Worm (Caenorhabditis elegans) whole organism, L1 larva: ENCODE results near the gene dmsr-13.

Experiments used
- C04F5.9 ChIP-seq: sonication (generic microtip); optimal IDR thresholded peaks from 2 replicates; lab custom pipeline; 2016; ENCODE audit warnings: missing genetic modification characterization, missing compliant biosample characterization
- F16B12.6 ChIP-seq: fragments of 150-350 bp; optimal IDR thresholded peaks from 2 replicates; lab custom pipeline; 2014; ENCODE audit warnings: missing biosample characterization, missing genetic modification characterization
- ama-1 ChIP-seq: fragments of 150-350 bp; optimal IDR thresholded peaks from 2 replicates; lab custom pipeline; 2014
- ceh-63 ChIP-seq: fragments of 200-800 bp; sonication (Bioruptor generic); optimal IDR thresholded peaks from 2 replicates; lab custom pipeline; 2018; ENCODE audit warnings: mild to moderate bottlenecking, missing genetic modification characterization, missing compliant biosample characterization
- dpl-1 ChIP-seq, 3 experiments: fragments of 150-350 bp in 2 of 3; sonication (generic microtip) in 1 of 3; optimal IDR thresholded peaks; 2 replicates each; lab custom pipeline; 2014 to 2017; ENCODE audit warnings: missing biosample characterization in 3 of 3, missing genetic modification characterization in 3 of 3, missing genetic modification reagents in 3 of 3
- dsc-1 ChIP-seq: sonication (generic microtip); optimal IDR thresholded peaks from 2 replicates; lab custom pipeline; 2016; ENCODE audit warnings: mild to moderate bottlenecking, missing genetic modification characterization, missing compliant biosample characterization
- efl-1 ChIP-seq, 4 experiments: fragments of 150-350 bp; optimal IDR thresholded peaks in 3 of 4; peaks in 1 of 4; 1 replicate in 1 of 4; 2 replicates in 3 of 4; lab custom pipeline; 2014; ENCODE audit warnings: missing biosample characterization in 2 of 4, missing genetic modification characterization in 2 of 4, missing genetic modification reagents in 2 of 4
- egl-27 ChIP-seq, 2 experiments: fragments of 150-350 bp in 1 of 2; sonication (generic microtip); optimal IDR thresholded peaks; 3 replicates each; lab custom pipeline; 2017 to 2018; ENCODE audit warnings: missing biosample characterization in 2 of 2, missing genetic modification characterization in 2 of 2, missing genetic modification reagents in 2 of 2
- elt-2 ChIP-seq: sonication (generic microtip); optimal IDR thresholded peaks from 2 replicates; lab custom pipeline; 2016; ENCODE audit warnings: missing genetic modification characterization, mild to moderate bottlenecking, inconsistent platforms, missing compliant biosample characterization, missing genetic modification reagents
- fkh-4 ChIP-seq: sonication (generic microtip); optimal IDR thresholded peaks from 2 replicates; lab custom pipeline; 2016; ENCODE audit warnings: missing compliant biosample characterization, missing genetic modification characterization, borderline replicate concordance
- fos-1 ChIP-seq: fragments of 150-350 bp; optimal IDR thresholded peaks from 2 replicates; lab custom pipeline; 2014; ENCODE audit warnings: missing biosample characterization, missing genetic modification characterization
- grh-1 ChIP-seq: fragments of 200-800 bp; sonication (Bioruptor generic); IDR thresholded peaks from 2 replicates; pipeline ENCODE4 v1.3.6; 2022; ENCODE audit warnings: missing genetic modification reagents, missing genetic modification characterization, missing compliant biosample characterization
- hlh-17 ChIP-seq: fragments of 200-800 bp; sonication (Bioruptor generic); optimal IDR thresholded peaks from 2 replicates; lab custom pipeline; 2018; ENCODE audit warnings: missing genetic modification characterization, mild to moderate bottlenecking, missing compliant biosample characterization, moderate library complexity, borderline replicate concordance
- hlh-4 ChIP-seq: sonication (generic microtip); optimal IDR thresholded peaks from 2 replicates; lab custom pipeline; 2016; ENCODE audit warnings: mild to moderate bottlenecking, missing genetic modification characterization, missing compliant biosample characterization
- isw-1 ChIP-seq: fragments of 200-800 bp; sonication (Bioruptor generic); IDR thresholded peaks from 2 replicates; pipeline ENCODE4 v1.3.6; 2022; ENCODE audit warnings: missing genetic modification characterization, missing compliant biosample characterization
- jun-1 ChIP-seq: fragments of 150-350 bp; optimal IDR thresholded peaks from 2 replicates; lab custom pipeline; 2014; ENCODE audit warnings: missing biosample characterization, missing genetic modification reagents, missing genetic modification characterization
- lir-3 ChIP-seq: sonication (generic microtip); optimal IDR thresholded peaks from 2 replicates; lab custom pipeline; 2016; ENCODE audit warnings: mild to moderate bottlenecking, missing genetic modification characterization, moderate library complexity, missing compliant biosample characterization; ENCODE audit not compliant: poor library complexity
- lsy-2 ChIP-seq, 2 experiments: fragments of 150-350 bp; optimal IDR thresholded peaks; 2 replicates each; lab custom pipeline; 2014; ENCODE audit warnings: missing biosample characterization in 2 of 2, missing genetic modification characterization in 2 of 2
- mab-9 ChIP-seq: fragments of 200-800 bp; sonication (Bioruptor generic); IDR thresholded peaks from 2 replicates; pipeline ENCODE4 v1.3.6; 2022; ENCODE audit warnings: missing genetic modification reagents, missing genetic modification characterization, missing compliant biosample characterization
- mep-1 ChIP-seq: fragments of 150-350 bp; optimal IDR thresholded peaks from 2 replicates; lab custom pipeline; 2014; ENCODE audit warnings: missing biosample characterization, missing genetic modification characterization
- nhr-12 ChIP-seq: sonication (generic microtip); optimal IDR thresholded peaks from 2 replicates; lab custom pipeline; 2017; ENCODE audit warnings: missing biosample characterization, missing genetic modification characterization
- nhr-19 ChIP-seq: fragments of 200-800 bp; sonication (Bioruptor generic); conservative IDR thresholded peaks from 2 replicates; pipeline ENCODE4 v1.3.6; 2022; ENCODE audit warnings: missing genetic modification characterization, missing compliant biosample characterization
- nhr-47 ChIP-seq: sonication (generic microtip); optimal IDR thresholded peaks from 2 replicates; lab custom pipeline; 2016; ENCODE audit warnings: mild to moderate bottlenecking, missing genetic modification characterization, moderate library complexity, missing compliant biosample characterization
- nhr-71 ChIP-seq: sonication (generic microtip); optimal IDR thresholded peaks from 2 replicates; lab custom pipeline; 2016; ENCODE audit warnings: mild to moderate bottlenecking, missing genetic modification characterization, moderate library complexity, missing compliant biosample characterization
- nhr-85 ChIP-seq: sonication (generic microtip); peaks from one replicate; lab custom pipeline; 2016; ENCODE audit warnings: missing genetic modification characterization, inconsistent platforms, missing compliant biosample characterization
- pax-3 ChIP-seq: fragments of 200-800 bp; sonication (Bioruptor generic); optimal IDR thresholded peaks from 2 replicates; lab custom pipeline; 2018; ENCODE audit warnings: mild to moderate bottlenecking, missing genetic modification characterization, moderate library complexity, missing compliant biosample characterization
- rnt-1 ChIP-seq: sonication (generic microtip); optimal IDR thresholded peaks from 2 replicates; lab custom pipeline; 2016; ENCODE audit warnings: mild to moderate bottlenecking, missing genetic modification characterization, moderate library complexity, missing compliant biosample characterization
- sox-4 ChIP-seq: sonication (generic microtip); optimal IDR thresholded peaks from 2 replicates; lab custom pipeline; 2016; ENCODE audit warnings: missing genetic modification characterization, missing compliant biosample characterization
- sptf-1 ChIP-seq: fragments of 150-350 bp; optimal IDR thresholded peaks from 2 replicates; lab custom pipeline; 2014; ENCODE audit warnings: missing biosample characterization, missing genetic modification characterization
- sup-37 ChIP-seq: fragments of 200-800 bp; sonication (Bioruptor generic); optimal IDR thresholded peaks from 2 replicates; lab custom pipeline; 2018; ENCODE audit warnings: mild to moderate bottlenecking, missing genetic modification characterization, missing compliant biosample characterization
- tlp-1 ChIP-seq: fragments of 150-350 bp; optimal IDR thresholded peaks from 2 replicates; lab custom pipeline; 2014; ENCODE audit warnings: missing biosample characterization, missing genetic modification characterization
- unc-130 ChIP-seq: fragments of 150-350 bp; optimal IDR thresholded peaks from 2 replicates; lab custom pipeline; 2017; ENCODE audit warnings: missing biosample characterization, missing genetic modification characterization, inconsistent platforms
- xbp-1 ChIP-seq: sonication (generic microtip); optimal IDR thresholded peaks from 2 replicates; lab custom pipeline; 2016; ENCODE audit warnings: missing genetic modification characterization, missing compliant biosample characterization
- zip-4 ChIP-seq: fragments of 200-800 bp; sonication (Bioruptor generic); optimal IDR thresholded peaks from 2 replicates; lab custom pipeline; 2018; ENCODE audit warnings: mild to moderate bottlenecking, missing genetic modification characterization, moderate library complexity, missing compliant biosample characterization
- ztf-11 ChIP-seq, 2 experiments: sonication (generic microtip); optimal IDR thresholded peaks; 2 replicates each; lab custom pipeline; 2016 to 2017; ENCODE audit warnings: missing genetic modification characterization in 2 of 2, missing biosample characterization in 1 of 2, missing compliant biosample characterization in 1 of 2
- ztf-4 ChIP-seq: fragments of 150-350 bp; optimal IDR thresholded peaks from 2 replicates; lab custom pipeline; 2014; ENCODE audit warnings: missing biosample characterization, missing genetic modification characterization

The dmsr-13 gene

DNA sequence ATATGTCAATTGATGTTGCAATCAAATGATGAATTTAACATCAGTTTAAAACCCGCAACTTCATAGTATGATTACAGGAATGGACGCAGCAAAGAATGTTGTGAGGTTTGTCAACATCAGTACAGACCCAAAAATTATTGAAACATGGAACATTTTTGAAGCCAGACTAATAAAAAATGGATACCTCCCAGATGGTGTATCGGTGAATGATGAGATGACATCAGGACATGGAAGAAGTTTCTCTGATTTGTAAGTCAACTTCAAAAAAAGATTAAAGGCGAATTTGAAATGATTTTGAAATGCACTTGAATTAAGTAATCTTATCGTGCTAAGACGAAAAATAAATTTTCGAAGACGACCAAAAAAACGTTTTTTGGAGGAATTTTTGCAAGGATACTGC lies 5.8 kb downstream of the dmsr-13 start:
- TF ChIP-seq isw-1 (GFP tag; lab: Robert Waterston, UW): no peak
- TF ChIP-seq efl-1 (optimal IDR thresholded peaks at IDR 0.05; lab: Kevin White, UChicago): no peak
- TF ChIP-seq efl-1 (GFP tag; optimal IDR thresholded peaks at IDR 0.05 in 1 of 2; lab: Kevin White, UChicago): peak in 1 of 2 experiments; percentile 77
- TF ChIP-seq nhr-71 (tag; lab: Kevin White, UChicago): no peak
- TF ChIP-seq xbp-1 (tag; lab: Kevin White, UChicago): no peak
- no peak for TF ChIP-seq unc-130 (tag; lab: Kevin White, UChicago)
- no peak for TF ChIP-seq zip-4 (GFP tag; lab: Kevin White, UChicago)
- TF ChIP-seq mep-1 (tag; lab: Kevin White, UChicago): no peak
- TF ChIP-seq, all 84 proteins: peak for 1

- TF ChIP-seq rnt-1 (tag; lab: Kevin White, UChicago) (no peak), nhr-85 (tag; lab: Kevin White, UChicago) (no peak), sup-37 (GFP tag; lab: Kevin White, UChicago) (no peak), hlh-17 (GFP tag; lab: Kevin White, UChicago) (no peak), ztf-4 (tag; lab: Kevin White, UChicago) (no peak), dsc-1 (no peak), tlp-1 (tag; lab: Kevin White, UChicago) (peak; percentile 50), elt-2 (tag; lab: Kevin White, UChicago) (peak; percentile 77), mab-9 (GFP tag; lab: Robert Waterston, UW) (no peak)
Observed at ce11 chrV:6811863-6812262, 7.8 kb downstream of the dmsr-13 start.

DNA sequence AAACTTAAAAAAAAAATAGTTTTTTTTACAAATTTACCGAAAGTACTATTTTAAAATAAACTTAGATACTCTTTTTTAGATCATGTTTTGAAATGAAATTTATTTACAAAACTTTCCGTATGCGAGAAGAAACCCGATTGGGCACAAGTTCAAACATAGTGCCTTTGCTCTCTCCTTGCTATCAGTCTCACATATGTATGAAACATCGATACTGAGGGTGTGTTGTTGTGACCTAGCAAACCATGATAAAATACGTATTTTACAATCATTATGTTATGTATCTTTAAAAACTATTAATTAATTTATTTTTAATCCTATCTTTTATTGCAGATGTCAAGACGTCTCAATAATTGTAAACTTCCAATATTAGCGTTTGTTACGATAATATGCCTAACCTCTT lies 9.6 kb downstream of the dmsr-13 start:
- TF ChIP-seq elt-2 (tag; lab: Kevin White, UChicago) (peak; percentile 32), nhr-71 (tag; lab: Kevin White, UChicago) (no peak)

ce11 chrV:6808962-6809361 lies 10.8 kb downstream of the dmsr-13 start, which contains the start of gene dmsr-16:
dmsr-16 (minus strand) TSS chrV:6809062.
- TF ChIP-seq jun-1 (no peak), C04F5.9 (tag; lab: Kevin White, UChicago) (no peak), hlh-4 (tag; lab: Kevin White, UChicago) (no peak), nhr-19 (GFP tag; lab: Robert Waterston, UW) (no peak), dpl-1 (GFP tag; optimal IDR thresholded peaks at IDR 0.05; lab: Kevin White, UChicago) (no peak), ztf-4 (tag; lab: Kevin White, UChicago) (no peak), grh-1 (GFP tag; lab: Robert Waterston, UW) (no peak)
- TF ChIP-seq, all 84 proteins: peak for 0

- no peak for TF ChIP-seq nhr-12 (tag; lab: Kevin White, UChicago)
- no peak for TF ChIP-seq nhr-71 (tag; lab: Kevin White, UChicago)
- no peak for TF ChIP-seq lsy-2 (tag; optimal IDR thresholded peaks at IDR 0.05; lab: Kevin White, UChicago)
- TF ChIP-seq hlh-4 (tag; lab: Kevin White, UChicago): no peak
- no peak for TF ChIP-seq unc-130 (tag; lab: Kevin White, UChicago)
- TF ChIP-seq ztf-11 (tag; optimal IDR thresholded peaks at IDR 0.05; lab: Kevin White, UChicago): no peak
- no peak for TF ChIP-seq ceh-63 (GFP tag; lab: Kevin White, UChicago)
- no peak for TF ChIP-seq egl-27 (tag; optimal IDR thresholded peaks at IDR 0.05; lab: Kevin White, UChicago)
- TF ChIP-seq mep-1 (tag; lab: Kevin White, UChicago): no peak
- TF ChIP-seq fos-1: no peak
- TF ChIP-seq F16B12.6 (tag; lab: Kevin White, UChicago): no peak
- no peak for TF ChIP-seq fkh-4 (tag; lab: Kevin White, UChicago)
- TF ChIP-seq pax-3 (tag; lab: Kevin White, UChicago): no peak
- TF ChIP-seq nhr-47 (tag; lab: Kevin White, UChicago): no peak
- no peak for TF ChIP-seq sptf-1 (tag; lab: Kevin White, UChicago)
- no peak for TF ChIP-seq lir-3
- no peak for TF ChIP-seq jun-1
- no peak for TF ChIP-seq ama-1 (lab: Kevin White, UChicago)
- TF ChIP-seq sox-4 (tag; lab: Kevin White, UChicago): no peak
- TF ChIP-seq ztf-4 (tag; lab: Kevin White, UChicago): no peak
Observed at ce11 chrV:6806340-6806739, 13.4 kb downstream of the dmsr-13 start, which contains the start of gene dmsr-12. dmsr-12 (minus strand) TSS chrV:6806440.
